Worm (Caenorhabditis elegans): ENCODE results near the gene str-30.

Gene str-30

ce11 chrV:3703888-3704287 lies 21.0 kb upstream of the str-30 start:
- TF ChIP-seq mef-2 (tag; optimal IDR thresholded peaks at IDR 0.05) (no peak), tbx-2 (tag; optimal IDR thresholded peaks at IDR 0.05) (peak; percentile 80), hpl-2 (GFP tag; optimal IDR thresholded peaks at IDR 0.05) (no peak), lin-35 (GFP tag; optimal IDR thresholded peaks at IDR 0.05) (peak; percentile 64), unc-130 (tag; optimal IDR thresholded peaks at IDR 0.05) (no peak), nhr-19 (GFP tag; conservative IDR thresholded peaks at IDR 0.05) (peak; percentile 60), fkh-10 (GFP tag; optimal IDR thresholded peaks at IDR 0.05) (peak; percentile 43), unc-30 (tag; optimal IDR thresholded peaks at IDR 0.05) (no peak), pqm-1 (tag; optimal IDR thresholded peaks at IDR 0.05) (no peak), nhr-71 (tag; optimal IDR thresholded peaks at IDR 0.05) (peak; percentile 89), dsc-1 (tag; optimal IDR thresholded peaks at IDR 0.05) (peak; percentile 60), efl-1 (optimal IDR thresholded peaks at IDR 0.05) (peak; percentile 78 to 90), efl-1 (GFP tag; optimal IDR thresholded peaks at IDR 0.05 in 1 of 2) (peak; percentile 41 to 95), nhr-12 (tag; optimal IDR thresholded peaks at IDR 0.05) (no peak), lin-15B (tag; optimal IDR thresholded peaks at IDR 0.05) (no peak), nhr-76 (tag; optimal IDR thresholded peaks at IDR 0.05) (no peak), ces-1 (GFP tag; optimal IDR thresholded peaks at IDR 0.05) (no peak), mdl-1 (tag; optimal IDR thresholded peaks at IDR 0.05) (peak in 1 of 2 experiments; percentile 62), zag-1 (tag; optimal IDR thresholded peaks at IDR 0.05) (no peak), efl-3 (GFP tag; optimal IDR thresholded peaks at IDR 0.05) (no peak), fkh-4 (tag; optimal IDR thresholded peaks at IDR 0.05; ENCODE audit: borderline replicate concordance) (no peak), ceh-63 (GFP tag; optimal IDR thresholded peaks at IDR 0.05) (no peak), nhr-28 (tag; optimal IDR thresholded peaks at IDR 0.05) (no peak), swsn-7 (tag; optimal IDR thresholded peaks at IDR 0.05) (peak; percentile 86), vab-15 (tag; optimal IDR thresholded peaks at IDR 0.05) (no peak), jun-1 (tag; optimal IDR thresholded peaks at IDR 0.05) (peak; percentile 34), egl-13 (tag; optimal IDR thresholded peaks at IDR 0.05) (peak; percentile 66), nhr-20 (tag; optimal IDR thresholded peaks at IDR 0.05) (peak; percentile 84), mab-9 (GFP tag; IDR thresholded peaks at IDR 0.05) (no peak), nhr-47 (tag; optimal IDR thresholded peaks at IDR 0.05) (peak; percentile 80), zip-4 (GFP tag; optimal IDR thresholded peaks at IDR 0.05) (no peak), mep-1 (tag; optimal IDR thresholded peaks at IDR 0.05) (peak; percentile 78), ztf-11 (tag; optimal IDR thresholded peaks at IDR 0.05) (peak in 1 of 2 experiments; percentile 63), snpc-4 (tag; optimal IDR thresholded peaks at IDR 0.05) (peak; percentile 11), lin-13 (GFP tag; optimal IDR thresholded peaks at IDR 0.05) (peak; percentile 66), Y116A8C.19 (tag; optimal IDR thresholded peaks at IDR 0.05; ENCODE audit: borderline replicate concordance) (no peak), fkh-8 (tag; optimal IDR thresholded peaks at IDR 0.05) (peak; percentile 25), nhr-84 (tag; optimal IDR thresholded peaks at IDR 0.05) (no peak), C34B4.2 (tag; optimal IDR thresholded peaks at IDR 0.05) (no peak), aly-2 (tag; optimal IDR thresholded peaks at IDR 0.05) (no peak), C04F5.9 (tag; optimal IDR thresholded peaks at IDR 0.05) (no peak), ceh-82 (tag; optimal IDR thresholded peaks at IDR 0.05) (peak in 2 of 3 experiments; percentile 49 to 66), ceh-88 (GFP tag; IDR thresholded peaks at IDR 0.05) (no peak), hlh-4 (tag; optimal IDR thresholded peaks at IDR 0.05) (no peak), nhr-237 (tag; optimal IDR thresholded peaks at IDR 0.05) (no peak), lsy-2 (tag; optimal IDR thresholded peaks at IDR 0.05) (peak; percentile 61 to 69), tlp-1 (tag; optimal IDR thresholded peaks at IDR 0.05) (no peak), nhr-77 (tag; optimal IDR thresholded peaks at IDR 0.05) (peak; percentile 9), elt-2 (tag; optimal IDR thresholded peaks at IDR 0.05) (peak; percentile 21), ceh-90 (tag; optimal IDR thresholded peaks at IDR 0.05) (no peak), nhr-85 (tag) (peak; percentile 69), unc-62 (GFP tag; optimal IDR thresholded peaks at IDR 0.05) (no peak), fos-1 (tag; optimal IDR thresholded peaks at IDR 0.05) (peak; percentile 64), lin-39 (tag; optimal IDR thresholded peaks at IDR 0.05) (peak; percentile 28), lin-14 (GFP tag; optimal IDR thresholded peaks at IDR 0.05) (peak; percentile 92)
